Worm (Caenorhabditis elegans) whole organism, midembryonic: ENCODE results near the gene srlf-2.

Source experiments
- T22C8.4 ChIP-seq: fragments of 200-800 bp; sonication (Bioruptor generic); IDR thresholded peaks from 2 replicates; pipeline ENCODE4 v1.3.6; 2022; ENCODE audit warnings: missing genetic modification characterization, missing compliant biosample characterization
- cog-1 ChIP-seq: sonication (generic microtip); optimal IDR thresholded peaks from 2 replicates; lab custom pipeline; 2016; ENCODE audit warnings: missing genetic modification characterization, missing compliant biosample characterization
- flt-1 ChIP-seq: fragments of 200-800 bp; sonication (Bioruptor generic); IDR thresholded peaks from 2 replicates; pipeline ENCODE4 v1.3.6; 2022; ENCODE audit warnings: missing genetic modification characterization, missing compliant biosample characterization
- klf-2 ChIP-seq: fragments of 200-800 bp; sonication (Bioruptor generic); conservative IDR thresholded peaks from 2 replicates; pipeline ENCODE4 v1.3.6; 2022; ENCODE audit warnings: missing genetic modification reagents, missing genetic modification characterization, missing compliant biosample characterization
- ref-1 ChIP-seq: fragments of 200-800 bp; sonication (Bioruptor generic); conservative IDR thresholded peaks from 2 replicates; pipeline ENCODE4 v1.3.6; 2022; ENCODE audit warnings: missing genetic modification reagents, missing genetic modification characterization, missing compliant biosample characterization
- ztf-23 ChIP-seq: fragments of 200-800 bp; sonication (Bioruptor generic); IDR thresholded peaks from 2 replicates; pipeline ENCODE4 v1.3.6; 2022; ENCODE audit warnings: missing genetic modification reagents, missing genetic modification characterization, missing compliant biosample characterization
- ztf-29 ChIP-seq: fragments of 200-800 bp; sonication (Bioruptor generic); IDR thresholded peaks from 2 replicates; pipeline ENCODE4 v1.3.6; 2022; ENCODE audit warnings: missing genetic modification reagents, missing genetic modification characterization, missing compliant biosample characterization

ce11 chrIV:8539645-8540044 is 49.6 kb downstream of the srlf-2 start:
- TF ChIP-seq ref-1 (GFP tag; lab: Robert Waterston, UW) (no peak), T22C8.4 (GFP tag; lab: Robert Waterston, UW) (no peak), cog-1 (tag; lab: Kevin White, UChicago) (no peak), ztf-23 (GFP tag; lab: Robert Waterston, UW) (no peak), flt-1 (GFP tag; lab: Robert Waterston, UW) (no peak), klf-2 (no peak), ztf-29 (GFP tag; lab: Robert Waterston, UW) (no peak)
